Worm (Caenorhabditis elegans) whole organism, young adult: Measurements from ENCODE around the gene M05D6.2.
"Not testable (repeated sequence)": the region's sequence is repeated elsewhere in the genome, so short reads cannot be mapped to it uniquely, and the experiment has no call there.

Experiments used
- Y79H2A.3 ChIP-seq: fragments of 200-800 bp; sonication (Bioruptor generic); conservative IDR thresholded peaks from 2 replicates; pipeline ENCODE4 v1.3.6; 2022; ENCODE audit warnings: missing genetic modification reagents, missing genetic modification characterization, missing compliant biosample characterization
- ama-1 ChIP-seq, 3 experiments: fragments of 150-350 bp in 1 of 3; sonication (generic microtip) in 2 of 3; optimal IDR thresholded peaks; 2 replicates each; lab custom pipeline; 2014 to 2018; ENCODE audit warnings: missing biosample characterization in 2 of 3, missing genetic modification characterization in 2 of 3, missing genetic modification reagents in 2 of 3
- atf-7 ChIP-seq: sonication (generic microtip); optimal IDR thresholded peaks from 2 replicates; lab custom pipeline; 2017; ENCODE audit warnings: mild to moderate bottlenecking, missing genetic modification characterization, missing compliant biosample characterization
- attf-6 ChIP-seq: fragments of 200-800 bp; sonication (Bioruptor generic); IDR thresholded peaks from 2 replicates; pipeline ENCODE4 v1.3.6; 2022; ENCODE audit warnings: missing genetic modification reagents, missing genetic modification characterization, missing compliant biosample characterization
- bed-2 ChIP-seq: fragments of 200-800 bp; sonication (Bioruptor generic); IDR thresholded peaks from 2 replicates; pipeline ENCODE4 v1.3.6; 2022; ENCODE audit warnings: missing genetic modification reagents, missing genetic modification characterization, missing compliant biosample characterization
- ceh-79 ChIP-seq: sonication (generic microtip); optimal IDR thresholded peaks from 2 replicates; lab custom pipeline; 2017; ENCODE audit warnings: mild to moderate bottlenecking, missing genetic modification characterization, missing compliant biosample characterization
- mcd-1 ChIP-seq: fragments of 200-800 bp; sonication (Bioruptor generic); IDR thresholded peaks from 2 replicates; pipeline ENCODE4 v1.3.6; 2022; ENCODE audit warnings: missing genetic modification reagents, missing genetic modification characterization, missing compliant biosample characterization
- pha-4 ChIP-seq: fragments of 150-350 bp; sonication (generic microtip); optimal IDR thresholded peaks from 2 replicates; lab custom pipeline; 2014; ENCODE audit warnings: missing biosample characterization, missing genetic modification reagents, missing genetic modification characterization

- not testable (repeated sequence) for TF ChIP-seq ceh-79 (tag; lab: Kevin White, UChicago); ama-1 (optimal IDR thresholded peaks at IDR 0.05; lab: Kevin White, UChicago); ama-1 (GFP tag; optimal IDR thresholded peaks at IDR 0.05; lab: Kevin White, UChicago); pha-4 (tag; lab: Kevin White, UChicago); attf-6 (GFP tag; lab: Robert Waterston, UW); Y79H2A.3 (GFP tag; lab: Robert Waterston, UW); bed-2; mcd-1; atf-7 (tag; lab: Kevin White, UChicago)
Measured at ce11 chrII:8419798-8420197, 48.1 kb upstream of the M05D6.2 start, which contains the start of gene F14E5.8.
